Worm (Caenorhabditis elegans): ENCODE measurements around the gene haf-7.

haf-7 gene

DNA sequence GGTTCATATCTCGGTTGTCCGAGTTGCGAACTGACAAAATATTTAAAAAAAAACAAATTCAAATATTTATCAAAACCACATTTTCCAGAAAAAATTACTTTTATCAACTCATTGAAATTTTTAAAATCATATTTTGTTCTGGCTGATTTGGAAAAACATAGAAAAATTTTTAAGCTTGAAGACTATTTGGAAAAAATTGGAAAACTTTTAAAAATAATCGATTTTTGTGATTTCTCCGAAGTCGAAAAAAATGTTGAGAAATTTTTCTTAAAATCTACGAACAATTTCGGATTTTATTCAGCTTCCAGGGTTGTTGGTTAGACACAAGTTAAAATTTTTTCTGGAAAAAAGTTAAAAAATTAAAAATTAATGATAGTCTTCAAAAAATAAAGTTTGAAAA lies 36.2 kb upstream of the haf-7 start, which contains the start of gene Y50E8A.5:
Gene Y50E8A.5, minus strand, starts transcription at position 101 of the 400 bp plus-strand sequence.
- TF ChIP-seq snpc-4 (tag; optimal IDR thresholded peaks at IDR 0.05): no peak
- no peak for TF ChIP-seq ham-2 (GFP tag; optimal IDR thresholded peaks at IDR 0.05)
- TF ChIP-seq mep-1 (tag; optimal IDR thresholded peaks at IDR 0.05): no peak
- TF ChIP-seq nhr-76 (tag; optimal IDR thresholded peaks at IDR 0.05): no peak
- no peak for TF ChIP-seq tbx-8 (GFP tag; optimal IDR thresholded peaks at IDR 0.05)
- no peak for TF ChIP-seq flh-1 (GFP tag; optimal IDR thresholded peaks at IDR 0.05)
- TF ChIP-seq nhr-28 (tag; optimal IDR thresholded peaks at IDR 0.05): no peak
- TF ChIP-seq mls-2 (tag; optimal IDR thresholded peaks at IDR 0.05): no peak
- no peak for TF ChIP-seq elt-1 (tag; optimal IDR thresholded peaks at IDR 0.05; ENCODE audit: borderline replicate concordance, insufficient read depth)
- no peak for TF ChIP-seq lin-13 (tag; optimal IDR thresholded peaks at IDR 0.05)
- no peak for TF ChIP-seq drap-1 (GFP tag; optimal IDR thresholded peaks at IDR 0.05)
- no peak for TF ChIP-seq ceh-43 (GFP tag; optimal IDR thresholded peaks at IDR 0.05)
- TF ChIP-seq elt-3 (tag; optimal IDR thresholded peaks at IDR 0.05): no peak
- TF ChIP-seq cnd-1 (tag; optimal IDR thresholded peaks at IDR 0.05): no peak
- no peak for TF ChIP-seq mab-5 (tag; optimal IDR thresholded peaks at IDR 0.05)
- no peak for TF ChIP-seq nhr-2 (tag; optimal IDR thresholded peaks at IDR 0.05)
- no peak for TF ChIP-seq ceh-83 (GFP tag; optimal IDR thresholded peaks at IDR 0.05)
- no peak for TF ChIP-seq unc-62 (GFP tag; optimal IDR thresholded peaks at IDR 0.05)

DNA sequence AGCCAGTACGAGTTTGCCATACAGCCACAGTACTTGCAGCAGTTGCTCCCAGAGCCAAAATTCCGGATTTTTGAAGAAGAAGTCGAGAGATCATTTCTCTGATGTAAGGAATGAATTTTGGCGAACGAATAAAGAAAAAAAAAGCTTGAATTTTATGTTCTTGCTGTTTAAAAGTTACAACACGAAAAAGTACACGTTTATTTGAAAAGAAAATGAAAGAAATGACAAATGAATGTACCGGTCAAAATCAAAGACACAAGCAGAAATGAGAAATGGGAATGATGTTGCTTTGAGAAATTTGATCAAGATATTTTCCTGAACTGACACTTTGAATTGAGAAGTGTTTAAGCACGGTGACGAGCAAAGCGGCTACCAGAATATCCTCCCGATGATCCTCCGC lies 31.8 kb upstream of the haf-7 start, which contains the start of gene Y50E8A.6:
Gene Y50E8A.6, minus strand, starts transcription at position 101 of the 400 bp plus-strand sequence.
- no peak for TF ChIP-seq elt-1 (tag; optimal IDR thresholded peaks at IDR 0.05; ENCODE audit: borderline replicate concordance, insufficient read depth)
- TF ChIP-seq sptf-1 (tag; optimal IDR thresholded peaks at IDR 0.05): no peak
- no peak for TF ChIP-seq ceh-39 (tag; optimal IDR thresholded peaks at IDR 0.05)
- no peak for TF ChIP-seq nhr-28 (tag; optimal IDR thresholded peaks at IDR 0.05)
- no peak for TF ChIP-seq zip-8 (tag; optimal IDR thresholded peaks at IDR 0.05)
- TF ChIP-seq sem-2 (GFP tag; optimal IDR thresholded peaks at IDR 0.05): no peak

DNA sequence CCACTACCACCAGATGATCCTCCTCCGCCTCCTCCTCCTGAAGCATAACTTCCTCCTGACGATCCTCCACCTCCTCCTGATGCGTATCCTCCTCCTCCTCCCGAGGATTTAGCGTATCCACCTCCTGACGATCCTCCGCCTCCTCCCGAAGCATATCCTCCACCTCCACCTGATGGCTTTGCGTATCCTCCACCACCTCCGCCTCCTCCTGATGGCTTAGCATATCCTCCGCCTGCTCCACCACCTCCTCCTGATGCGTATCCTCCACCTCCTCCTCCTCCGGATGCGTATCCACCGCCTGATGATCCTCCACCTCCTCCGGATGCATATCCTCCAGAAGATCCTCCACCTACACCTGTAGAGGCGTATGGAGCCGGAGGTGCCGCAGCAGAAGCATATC lies 28.2 kb upstream of the haf-7 start:
- TF ChIP-seq sptf-1 (tag; optimal IDR thresholded peaks at IDR 0.05): no peak
- TF ChIP-seq nhr-237 (tag; optimal IDR thresholded peaks at IDR 0.05): no peak
- TF ChIP-seq ceh-83 (GFP tag; optimal IDR thresholded peaks at IDR 0.05): no peak
- TF ChIP-seq zip-8 (tag; optimal IDR thresholded peaks at IDR 0.05): no peak
- no peak for TF ChIP-seq blmp-1 (tag; optimal IDR thresholded peaks at IDR 0.05)
- TF ChIP-seq drap-1 (GFP tag; optimal IDR thresholded peaks at IDR 0.05): no peak
- TF ChIP-seq ham-2 (GFP tag; optimal IDR thresholded peaks at IDR 0.05): no peak
- no peak for TF ChIP-seq unc-39 (tag; optimal IDR thresholded peaks at IDR 0.05)
- no peak for TF ChIP-seq ces-1 (GFP tag; optimal IDR thresholded peaks at IDR 0.05)
- TF ChIP-seq mls-2 (tag; optimal IDR thresholded peaks at IDR 0.05): no peak
- TF ChIP-seq pha-4 (tag; optimal IDR thresholded peaks at IDR 0.05): no peak
- no peak for TF ChIP-seq nhr-2 (tag; optimal IDR thresholded peaks at IDR 0.05)

DNA sequence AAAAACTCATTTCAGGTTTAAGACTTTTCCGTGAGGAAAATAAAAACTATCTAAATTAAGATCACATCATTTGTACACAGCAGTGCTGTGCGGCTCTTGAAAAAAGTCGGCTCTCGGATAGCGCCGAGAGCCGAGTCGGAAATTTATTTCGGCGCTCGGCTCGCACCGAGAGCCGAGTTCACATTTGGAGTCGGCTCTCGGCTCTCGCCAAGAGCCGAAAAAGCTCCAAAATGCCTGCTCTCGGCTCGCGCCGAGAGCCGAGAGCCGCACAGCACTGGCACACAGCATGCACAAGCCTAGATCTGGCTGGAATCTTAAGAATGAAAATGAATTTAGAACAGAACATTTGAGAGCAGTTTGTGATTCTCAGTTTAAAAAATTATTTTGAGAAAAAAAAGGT lies 26.1 kb upstream of the haf-7 start:
- TF ChIP-seq mep-1 (tag; optimal IDR thresholded peaks at IDR 0.05) (no peak), elt-3 (tag; optimal IDR thresholded peaks at IDR 0.05) (no peak), mls-2 (tag; optimal IDR thresholded peaks at IDR 0.05) (no peak)

DNA sequence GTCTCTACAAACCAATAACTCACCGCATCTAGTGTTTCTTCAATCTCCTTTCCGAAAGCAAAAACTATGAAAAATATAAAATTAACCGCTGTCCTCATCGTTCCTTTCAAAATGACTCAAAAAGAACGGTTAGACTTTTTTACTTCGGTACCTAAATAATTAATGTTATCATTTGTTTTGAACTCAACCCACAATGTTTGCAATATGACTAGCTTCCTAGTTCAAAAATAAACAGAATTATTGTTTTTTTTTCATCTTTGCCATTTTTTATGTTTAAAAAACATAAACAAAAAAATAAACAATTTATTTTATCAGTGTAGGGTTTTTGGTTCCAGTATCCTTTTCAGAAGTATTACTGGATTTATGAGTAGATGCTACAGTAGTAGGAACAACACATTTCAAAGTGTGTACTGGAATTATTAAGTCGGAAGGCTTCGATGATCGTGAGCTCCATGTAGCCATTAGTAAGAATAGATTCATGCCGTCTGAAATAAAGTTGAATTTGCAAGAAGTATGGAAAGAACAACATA lies 24.4 kb upstream of the haf-7 start, which contains the start of the genes lipl-8 and Y50E8A.22:
Gene lipl-8, minus strand, starts transcription at position 101 of the 530 bp plus-strand sequence.
Gene Y50E8A.22, minus strand, starts transcription at position 480 of the 530 bp plus-strand sequence.
- no peak for TF ChIP-seq mab-5 (tag; optimal IDR thresholded peaks at IDR 0.05)
- TF ChIP-seq snpc-4 (tag; optimal IDR thresholded peaks at IDR 0.05): no peak
- TF ChIP-seq cnd-1 (tag; optimal IDR thresholded peaks at IDR 0.05): no peak
- no peak for TF ChIP-seq drap-1 (GFP tag; optimal IDR thresholded peaks at IDR 0.05)
- TF ChIP-seq flh-1 (GFP tag; optimal IDR thresholded peaks at IDR 0.05): no peak
- TF ChIP-seq lin-32 (GFP tag; optimal IDR thresholded peaks at IDR 0.05): no peak
- no peak for TF ChIP-seq tbx-8 (GFP tag; optimal IDR thresholded peaks at IDR 0.05)
- TF ChIP-seq ceh-43 (GFP tag; optimal IDR thresholded peaks at IDR 0.05): no peak
- TF ChIP-seq nhr-2 (tag; optimal IDR thresholded peaks at IDR 0.05): no peak
- no peak for TF ChIP-seq M03D4.4 (tag; optimal IDR thresholded peaks at IDR 0.05)
- no peak for TF ChIP-seq nhr-237 (tag; optimal IDR thresholded peaks at IDR 0.05)
- no peak for TF ChIP-seq pha-4 (tag; optimal IDR thresholded peaks at IDR 0.05)
- no peak for TF ChIP-seq sem-2 (GFP tag; optimal IDR thresholded peaks at IDR 0.05)
- TF ChIP-seq ham-2 (GFP tag; optimal IDR thresholded peaks at IDR 0.05): no peak
- TF ChIP-seq elt-3 (tag; optimal IDR thresholded peaks at IDR 0.05): no peak
- TF ChIP-seq ztf-11 (tag; optimal IDR thresholded peaks at IDR 0.05): no peak
- no peak for TF ChIP-seq hlh-1 (tag; optimal IDR thresholded peaks at IDR 0.05)
- TF ChIP-seq ces-1 (GFP tag; optimal IDR thresholded peaks at IDR 0.05): no peak
- no peak for TF ChIP-seq nhr-12 (tag; optimal IDR thresholded peaks at IDR 0.05)
- no peak for TF ChIP-seq lsy-2 (tag; optimal IDR thresholded peaks at IDR 0.05)
